Fruit fly (Drosophila melanogaster): ENCODE measurements around the gene Hasp.

DNA sequence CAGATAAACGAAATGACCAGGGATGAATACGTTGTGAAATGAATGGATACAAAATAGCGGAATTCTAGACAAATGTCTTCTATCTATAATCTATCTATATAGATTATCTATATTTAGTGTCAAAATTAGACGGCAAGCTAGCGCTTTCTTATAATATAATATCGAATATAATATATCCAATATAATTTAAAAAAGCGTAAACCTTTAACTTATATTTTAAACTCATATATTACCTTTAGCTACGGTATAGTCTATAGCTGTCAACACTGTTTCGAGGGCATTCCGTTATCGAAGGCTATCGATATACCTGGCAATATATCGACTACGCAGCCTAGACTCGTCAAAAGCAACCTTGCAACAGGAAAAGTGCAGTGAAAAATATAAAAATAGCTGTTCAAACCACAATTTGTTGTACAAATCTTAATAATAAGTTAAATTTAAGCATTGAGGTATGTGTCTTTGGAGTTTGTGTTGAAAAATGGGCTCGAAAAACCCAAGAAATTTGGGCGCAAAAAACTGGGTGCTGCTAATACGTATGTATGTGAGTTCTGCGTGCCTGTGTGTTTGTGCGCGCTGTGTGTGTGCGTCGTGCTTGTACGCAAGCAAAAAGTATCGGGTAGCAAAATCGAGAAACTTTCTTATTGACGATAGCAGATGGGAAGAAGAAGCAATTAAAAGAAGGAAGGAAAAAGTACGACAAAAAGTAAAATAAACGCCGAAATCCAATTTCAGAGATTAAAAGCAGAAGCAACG lies 23.9 kb downstream of the Hasp start, which contains the start of the genes swm and Ctu2:
- TF ChIP-seq psq (optimal IDR thresholded peaks at IDR 0.05), result no peak
- TF ChIP-seq Sin3A (optimal IDR thresholded peaks at IDR 0.05), result no peak
- TF ChIP-seq insv (optimal IDR thresholded peaks at IDR 0.05), result no peak
- TF ChIP-seq h (optimal IDR thresholded peaks at IDR 0.05), result no peak
- no peak for TF ChIP-seq Myc (optimal IDR thresholded peaks at IDR 0.05)
